Fruit fly (Drosophila melanogaster) whole organism, embryonic: ENCODE results near the gene RPA3.

Source experiments
- Abd-B ChIP-seq: fragments of 200-800 bp; sonication (Bioruptor generic); optimal IDR thresholded peaks from 2 replicates; lab custom pipeline; 2018; ENCODE audit warnings: missing biosample characterization, mild to moderate bottlenecking, missing genetic modification characterization, moderate library complexity
- B-H2 ChIP-seq: fragments of 200-800 bp; sonication (Bioruptor generic); optimal IDR thresholded peaks from 2 replicates; lab custom pipeline; 2018; ENCODE audit warnings: missing biosample characterization, mild to moderate bottlenecking, missing genetic modification characterization
- BEAF-32 ChIP-seq: fragments of 200-800 bp; sonication (Bioruptor generic); optimal IDR thresholded peaks from 3 replicates; lab custom pipeline; 2017; ENCODE audit warnings: missing biosample characterization, missing genetic modification characterization, mild to moderate bottlenecking, moderate library complexity, missing genetic modification reagents
- CG11247 ChIP-seq: fragments of 200-800 bp; sonication (Bioruptor generic); IDR thresholded peaks from 2 replicates; pipeline ENCODE4 v1.3.6; 2022; ENCODE audit warnings: missing biosample characterization, missing genetic modification characterization
- CG12219 ChIP-seq: fragments of 200-800 bp; sonication (Bioruptor generic); optimal IDR thresholded peaks from 3 replicates; lab custom pipeline; 2018; ENCODE audit warnings: missing biosample characterization, mild to moderate bottlenecking, missing genetic modification characterization
- CG12299 ChIP-seq: fragments of 200-800 bp; sonication (Bioruptor generic); optimal IDR thresholded peaks from 2 replicates; lab custom pipeline; 2018; ENCODE audit warnings: missing biosample characterization, mild to moderate bottlenecking, missing genetic modification characterization
- CG12659 ChIP-seq: fragments of 200-800 bp; sonication (Bioruptor generic); optimal IDR thresholded peaks from 3 replicates; lab custom pipeline; 2017; ENCODE audit warnings: mild to moderate bottlenecking, missing biosample characterization, missing genetic modification reagents, missing genetic modification characterization
- CG1647 ChIP-seq: fragments of 200-800 bp; sonication (Bioruptor generic); optimal IDR thresholded peaks from 3 replicates; lab custom pipeline; 2016; ENCODE audit warnings: missing biosample characterization, missing genetic modification characterization
- CG2129 ChIP-seq: fragments of 200-800 bp; sonication (Bioruptor generic); IDR thresholded peaks from 2 replicates; pipeline ENCODE4 v1.3.6; 2022; ENCODE audit warnings: missing biosample characterization, missing genetic modification characterization; ENCODE audit not compliant: partially characterized antibody
- CG34224 ChIP-seq: fragments of 200-800 bp; sonication (Bioruptor generic); IDR thresholded peaks from 3 replicates; pipeline ENCODE4 v1.3.6; 2022; ENCODE audit warnings: missing biosample characterization, missing genetic modification characterization; ENCODE audit not compliant: partially characterized antibody
- CG4820 ChIP-seq: fragments of 200-800 bp; sonication (Bioruptor generic); optimal IDR thresholded peaks from 3 replicates; lab custom pipeline; 2016; ENCODE audit warnings: missing biosample characterization, missing genetic modification characterization
- CG6791 ChIP-seq: fragments of 200-800 bp; sonication (Bioruptor generic); IDR thresholded peaks from 3 replicates; pipeline ENCODE4 v1.3.6; 2022; ENCODE audit warnings: missing biosample characterization, missing genetic modification characterization; ENCODE audit not compliant: partially characterized antibody
- CG9437 ChIP-seq: fragments of 200-800 bp; sonication (Bioruptor generic); optimal IDR thresholded peaks from 2 replicates; lab custom pipeline; 2018; ENCODE audit warnings: missing biosample characterization, mild to moderate bottlenecking, missing genetic modification characterization
- Fer1 ChIP-seq: fragments of 200-800 bp; sonication (Bioruptor generic); optimal IDR thresholded peaks from 2 replicates; lab custom pipeline; 2017; ENCODE audit warnings: missing biosample characterization, mild to moderate bottlenecking, missing genetic modification characterization
- Mes4 ChIP-seq: fragments of 200-800 bp; sonication (Bioruptor generic); optimal IDR thresholded peaks from 2 replicates; lab custom pipeline; 2016; ENCODE audit warnings: missing biosample characterization, missing genetic modification characterization
- Neu2 ChIP-seq: fragments of 200-800 bp; sonication (Bioruptor generic); optimal IDR thresholded peaks from 3 replicates; lab custom pipeline; 2016; ENCODE audit warnings: missing biosample characterization, missing genetic modification characterization, borderline replicate concordance
- Nf-YC ChIP-seq: fragments of 200-800 bp; optimal IDR thresholded peaks from 3 replicates; lab custom pipeline; 2019; ENCODE audit warnings: missing biosample characterization, mild to moderate bottlenecking, missing genetic modification characterization, moderate library complexity
- PHDP ChIP-seq: fragments of 200-800 bp; sonication (Bioruptor generic); optimal IDR thresholded peaks from 3 replicates; lab custom pipeline; 2018; ENCODE audit warnings: missing biosample characterization, mild to moderate bottlenecking, missing genetic modification characterization, moderate library complexity
- Ptx1 ChIP-seq: fragments of 200-800 bp; sonication (Bioruptor generic); IDR thresholded peaks from 2 replicates; pipeline ENCODE4 v1.3.6; 2022; ENCODE audit warnings: missing biosample characterization, missing genetic modification characterization
- Spps ChIP-seq: fragments of 200-800 bp; sonication (Bioruptor generic); optimal IDR thresholded peaks from 2 replicates; lab custom pipeline; 2018; ENCODE audit warnings: missing biosample characterization, mild to moderate bottlenecking, missing genetic modification characterization
- Taf1 ChIP-seq: fragments of 200-800 bp; sonication (Bioruptor generic); IDR thresholded peaks from 2 replicates; pipeline ENCODE4 v1.3.6; 2022; ENCODE audit warnings: missing biosample characterization, missing genetic modification characterization
- bbx ChIP-seq: fragments of 200-800 bp; sonication (Bioruptor generic); IDR thresholded peaks from 2 replicates; pipeline ENCODE4 v1.3.6; 2022; ENCODE audit warnings: missing biosample characterization, missing genetic modification characterization; ENCODE audit not compliant: partially characterized antibody
- crc ChIP-seq: fragments of 200-800 bp; sonication (Bioruptor generic); optimal IDR thresholded peaks from 2 replicates; lab custom pipeline; 2016; ENCODE audit warnings: missing biosample characterization, missing genetic modification characterization
- da ChIP-seq: fragments of 200-800 bp; sonication (Bioruptor generic); optimal IDR thresholded peaks from 2 replicates; lab custom pipeline; 2016; ENCODE audit warnings: missing biosample characterization, missing genetic modification characterization
- disco-r ChIP-seq: fragments of 200-800 bp; sonication (Bioruptor generic); optimal IDR thresholded peaks from 2 replicates; lab custom pipeline; 2016; ENCODE audit warnings: missing biosample characterization, missing genetic modification characterization
- emc ChIP-seq: fragments of 200-800 bp; sonication (Bioruptor generic); optimal IDR thresholded peaks from 2 replicates; lab custom pipeline; 2016; ENCODE audit warnings: missing biosample characterization, missing genetic modification characterization
- ems ChIP-seq: fragments of 200-800 bp; sonication (Bioruptor generic); optimal IDR thresholded peaks from 3 replicates; lab custom pipeline; 2016; ENCODE audit warnings: missing biosample characterization, missing genetic modification characterization
- fd3F ChIP-seq: fragments of 200-800 bp; sonication (Bioruptor generic); optimal IDR thresholded peaks from 2 replicates; lab custom pipeline; 2018; ENCODE audit warnings: missing biosample characterization, mild to moderate bottlenecking, missing genetic modification characterization, moderate library complexity
- fd96Cb ChIP-seq: fragments of 200-800 bp; sonication (Bioruptor generic); optimal IDR thresholded peaks from 2 replicates; lab custom pipeline; 2018; ENCODE audit warnings: missing biosample characterization, mild to moderate bottlenecking, missing genetic modification characterization, moderate library complexity
- grn ChIP-seq: fragments of 200-800 bp; sonication (Bioruptor generic); optimal IDR thresholded peaks from 3 replicates; lab custom pipeline; 2017; ENCODE audit warnings: missing biosample characterization, missing genetic modification characterization
- gro ChIP-seq: fragments of 200-800 bp; sonication (Bioruptor generic); optimal IDR thresholded peaks from 2 replicates; lab custom pipeline; 2016; ENCODE audit warnings: missing biosample characterization, missing genetic modification characterization
- hb ChIP-seq: fragments of 200-800 bp; sonication (Bioruptor generic); IDR thresholded peaks from 3 replicates; pipeline ENCODE4 v1.3.6; 2022; ENCODE audit warnings: missing biosample characterization, missing genetic modification characterization; ENCODE audit not compliant: partially characterized antibody
- ind ChIP-seq: fragments of 200-800 bp; sonication (Bioruptor generic); optimal IDR thresholded peaks from 3 replicates; lab custom pipeline; 2016; ENCODE audit warnings: missing biosample characterization, missing genetic modification characterization
- insv ChIP-seq, 2 experiments: fragments of 200-800 bp; sonication (Bioruptor generic); optimal IDR thresholded peaks; 3 replicates each; lab custom pipeline; 2016 to 2018; ENCODE audit warnings: missing biosample characterization in 2 of 2, missing genetic modification characterization in 2 of 2
- inv ChIP-seq: fragments of 200-800 bp; sonication (Bioruptor generic); IDR thresholded peaks from 2 replicates; pipeline ENCODE4 v1.3.6; 2022; ENCODE audit warnings: missing biosample characterization, missing genetic modification characterization; ENCODE audit not compliant: partially characterized antibody
- jigr1 ChIP-seq: fragments of 200-800 bp; sonication (Bioruptor generic); IDR thresholded peaks from 3 replicates; pipeline ENCODE4 v1.3.6; 2022; ENCODE audit warnings: missing biosample characterization, missing genetic modification characterization
- jumu ChIP-seq: fragments of 200-800 bp; sonication (Bioruptor generic); optimal IDR thresholded peaks from 3 replicates; lab custom pipeline; 2016; ENCODE audit warnings: missing biosample characterization, missing genetic modification characterization
- lola ChIP-seq, 3 experiments: fragments of >200 bp in 2 of 3; fragments of 200-800 bp in 1 of 3; sonication (Bioruptor generic) in 1 of 3; optimal IDR thresholded peaks; 2 replicates each; lab custom pipeline; 2017 to 2019; ENCODE audit warnings: missing biosample characterization in 3 of 3, missing genetic modification characterization in 3 of 3, mild to moderate bottlenecking in 1 of 3, moderate library complexity in 1 of 3
- odd ChIP-seq: fragments of 200-800 bp; sonication (Bioruptor generic); optimal IDR thresholded peaks from 2 replicates; lab custom pipeline; 2017; ENCODE audit warnings: missing biosample characterization, mild to moderate bottlenecking, missing genetic modification characterization
- onecut ChIP-seq: fragments of 200-800 bp; sonication (Bioruptor generic); IDR thresholded peaks from 2 replicates; pipeline ENCODE4 v1.3.6; 2022; ENCODE audit warnings: missing biosample characterization, missing genetic modification characterization
- prd ChIP-seq, 3 experiments: fragments of >200 bp in 2 of 3; fragments of 200-800 bp in 1 of 3; sonication (Bioruptor generic) in 1 of 3; optimal IDR thresholded peaks in 2 of 3; IDR thresholded peaks in 1 of 3; 2 replicates in 2 of 3; 3 replicates in 1 of 3; pipeline versions ENCODE4 v1.3.6 to Lab custom; 2017 to 2022; ENCODE audit warnings: missing biosample characterization in 1 of 3, missing genetic modification characterization in 1 of 3
- pros ChIP-seq: fragments of 200-800 bp; sonication (Bioruptor generic); optimal IDR thresholded peaks from 3 replicates; lab custom pipeline; 2019; ENCODE audit warnings: missing biosample characterization, mild to moderate bottlenecking, missing genetic modification characterization, moderate library complexity
- salm ChIP-seq: fragments of 200-800 bp; sonication (Bioruptor generic); optimal IDR thresholded peaks from 2 replicates; lab custom pipeline; 2018; ENCODE audit warnings: missing biosample characterization, mild to moderate bottlenecking, missing genetic modification characterization
- tap ChIP-seq: fragments of 200-800 bp; optimal IDR thresholded peaks from 3 replicates; lab custom pipeline; 2019; ENCODE audit warnings: missing biosample characterization, mild to moderate bottlenecking, missing genetic modification characterization, moderate library complexity
- twi ChIP-seq: fragments of 200-800 bp; optimal IDR thresholded peaks from 2 replicates; lab custom pipeline; 2019; ENCODE audit warnings: missing biosample characterization, mild to moderate bottlenecking, missing genetic modification characterization, moderate library complexity
- unc-4 ChIP-seq: fragments of 200-800 bp; sonication (Bioruptor generic); IDR thresholded peaks from 2 replicates; pipeline ENCODE4 v1.3.6; 2022; ENCODE audit warnings: missing biosample characterization, missing genetic modification characterization; ENCODE audit not compliant: partially characterized antibody
- zen ChIP-seq: fragments of 200-800 bp; sonication (Bioruptor generic); optimal IDR thresholded peaks from 3 replicates; lab custom pipeline; 2018; ENCODE audit warnings: missing biosample characterization, mild to moderate bottlenecking, missing genetic modification characterization, moderate library complexity
- zen2 ChIP-seq: fragments of 200-800 bp; sonication (Bioruptor generic); IDR thresholded peaks from 3 replicates; pipeline ENCODE4 v1.3.6; 2022; ENCODE audit warnings: missing biosample characterization, missing genetic modification characterization; ENCODE audit not compliant: partially characterized antibody
- zfh1 ChIP-seq: fragments of 200-800 bp; sonication (Bioruptor generic); IDR thresholded peaks from 3 replicates; pipeline ENCODE4 v1.3.6; 2022; ENCODE audit warnings: missing biosample characterization, missing genetic modification characterization

Gene RPA3

dm6 chrX:11576540-11576939 is 39.1 kb downstream of the RPA3 start, which contains the start of gene CG11695 (continued):
- TF ChIP-seq salm (tag; lab: Kevin White, UChicago) (peak; percentile 27), CG11247 (GFP tag; lab: Robert Waterston, UW) (peak; percentile 57), disco-r (GFP tag; lab: Kevin White, UChicago) (no peak), zen (tag; lab: Kevin White, UChicago) (peak; percentile 54), jumu (GFP tag; lab: Kevin White, UChicago) (peak; percentile 8), Fer1 (GFP tag; lab: Kevin White, UChicago) (peak; percentile 73), CG2129 (GFP tag; lab: Robert Waterston, UW) (no peak), odd (GFP tag; lab: Kevin White, UChicago) (peak; percentile 4), zen2 (GFP tag; lab: Robert Waterston, UW) (no peak), CG6791 (GFP tag; lab: Robert Waterston, UW) (no peak), fd96Cb (peak; percentile 49), gro (GFP tag; lab: Kevin White, UChicago) (no peak), Nf-YC (tag; lab: Kevin White, UChicago) (peak; percentile 78), lola (GFP tag; optimal IDR thresholded peaks at IDR 0.05; lab: Kevin White, UChicago) (peak in 1 of 3 experiments; percentile 58), tap (tag; lab: Kevin White, UChicago) (peak; percentile 15), zfh1 (GFP tag; lab: Robert Waterston, UW) (peak; percentile 36; the same call in 1 of the 3 replicates), CG12299 (tag; lab: Kevin White, UChicago) (peak; percentile 61), CG12659 (GFP tag; lab: Kevin White, UChicago) (peak; percentile 72), Mes4 (GFP tag; lab: Kevin White, UChicago) (no peak), B-H2 (GFP tag; lab: Kevin White, UChicago) (peak; percentile 79), onecut (peak; percentile 8; the same call in 1 of the 2 replicates), grn (no peak), jigr1 (GFP tag; lab: Robert Waterston, UW) (no peak), unc-4 (GFP tag; lab: Robert Waterston, UW) (no peak), Spps (no peak), Neu2 (GFP tag; lab: Kevin White, UChicago) (no peak), ems (GFP tag; lab: Kevin White, UChicago) (peak; percentile 25), CG9437 (GFP tag; lab: Kevin White, UChicago) (no peak), insv (GFP tag; optimal IDR thresholded peaks at IDR 0.05; lab: Kevin White, UChicago) (peak in 1 of 2 experiments; percentile 0), inv (no peak), CG34224 (GFP tag; lab: Robert Waterston, UW) (no peak), CG12219 (no peak), da (no peak), ind (GFP tag; lab: Kevin White, UChicago) (peak; percentile 68), prd (optimal IDR thresholded peaks at IDR 0.05; lab: Kevin White, UChicago) (no peak), prd (GFP tag; IDR thresholded peaks at IDR 0.05; lab: Robert Waterston, UW) (peak; percentile 77), hb (no peak), pros (GFP tag; lab: Kevin White, UChicago) (peak; percentile 14), BEAF-32 (peak; percentile 34), crc (no peak), bbx (GFP tag; lab: Robert Waterston, UW) (no peak), Taf1 (GFP tag; lab: Robert Waterston, UW) (peak; percentile 49; the same call in 1 of the 2 replicates), Ptx1 (GFP tag; lab: Robert Waterston, UW) (peak; percentile 70), Abd-B (GFP tag; lab: Kevin White, UChicago) (peak; percentile 65), PHDP (tag; lab: Kevin White, UChicago) (peak; percentile 67), CG1647 (GFP tag; lab: Kevin White, UChicago) (peak; percentile 17), fd3F (GFP tag; lab: Kevin White, UChicago) (peak; percentile 47), CG4820 (GFP tag; lab: Kevin White, UChicago) (peak; percentile 48), twi (peak; percentile 43), emc (GFP tag; lab: Kevin White, UChicago) (no peak)
